Worm (Caenorhabditis elegans) whole organism, L3 larva: ENCODE data around the gene Y73B6BL.22.
A peak's percentile ranks its signal among the peaks of the same experiment; 100 is the strongest.

Source experiments
- R02D3.7 ChIP-seq: fragments of 150-350 bp; optimal IDR thresholded peaks from 2 replicates; lab custom pipeline; 2014; ENCODE audit warnings: missing biosample characterization, missing genetic modification characterization
- ZK546.5 ChIP-seq: sonication (generic microtip); optimal IDR thresholded peaks from 2 replicates; lab custom pipeline; 2017; ENCODE audit warnings: missing biosample characterization, missing genetic modification characterization
- aly-2 ChIP-seq: fragments of 150-350 bp; optimal IDR thresholded peaks from 2 replicates; lab custom pipeline; 2014; ENCODE audit warnings: missing biosample characterization, missing genetic modification characterization
- ama-1 ChIP-seq: fragments of 150-350 bp; optimal IDR thresholded peaks from 2 replicates; lab custom pipeline; 2018
- ceh-16 ChIP-seq: sonication (generic microtip); optimal IDR thresholded peaks from 2 replicates; lab custom pipeline; 2017; ENCODE audit warnings: missing biosample characterization, missing genetic modification characterization
- ceh-28 ChIP-seq: fragments of 150-350 bp; optimal IDR thresholded peaks from 2 replicates; lab custom pipeline; 2014; ENCODE audit warnings: missing biosample characterization, missing genetic modification reagents, missing genetic modification characterization
- ceh-82 ChIP-seq: fragments of 150-350 bp; optimal IDR thresholded peaks from 2 replicates; lab custom pipeline; 2014; ENCODE audit warnings: missing biosample characterization, missing genetic modification characterization
- ceh-9 ChIP-seq: sonication (generic microtip); optimal IDR thresholded peaks from 2 replicates; lab custom pipeline; 2018; ENCODE audit warnings: missing biosample characterization, missing genetic modification characterization
- daf-12 ChIP-seq: fragments of 150-350 bp; optimal IDR thresholded peaks from 2 replicates; lab custom pipeline; 2014; ENCODE audit warnings: missing biosample characterization, missing genetic modification reagents, missing genetic modification characterization
- egl-27 ChIP-seq: sonication (generic microtip); optimal IDR thresholded peaks from 4 replicates; lab custom pipeline; 2017; ENCODE audit warnings: missing biosample characterization, missing genetic modification reagents, missing genetic modification characterization
- egl-5 ChIP-seq: fragments of 150-350 bp; optimal IDR thresholded peaks from 2 replicates; lab custom pipeline; 2017; ENCODE audit warnings: missing biosample characterization, missing genetic modification reagents, missing genetic modification characterization, inconsistent platforms
- elt-2 ChIP-seq: sonication (generic microtip); optimal IDR thresholded peaks from 2 replicates; lab custom pipeline; 2016; ENCODE audit warnings: missing genetic modification reagents, mild to moderate bottlenecking, missing genetic modification characterization, missing compliant biosample characterization
- elt-3 ChIP-seq, 3 experiments: fragments of 150-350 bp in 1 of 3; sonication (generic microtip) in 2 of 3; optimal IDR thresholded peaks; 2 replicates in 2 of 3; 4 replicates in 1 of 3; lab custom pipeline; 2014 to 2017; ENCODE audit warnings: missing biosample characterization in 3 of 3, missing genetic modification characterization in 3 of 3
- eor-1 ChIP-seq, 2 experiments: fragments of 150-350 bp; optimal IDR thresholded peaks; 2 replicates each; lab custom pipeline; 2014 to 2018; ENCODE audit warnings: missing biosample characterization in 2 of 2, missing genetic modification characterization in 2 of 2
- fkh-10 ChIP-seq: sonication (generic microtip); optimal IDR thresholded peaks from 2 replicates; lab custom pipeline; 2017; ENCODE audit warnings: missing biosample characterization, missing genetic modification reagents, missing genetic modification characterization
- fkh-2 ChIP-seq: fragments of 150-350 bp; optimal IDR thresholded peaks from 2 replicates; lab custom pipeline; 2014; ENCODE audit warnings: missing biosample characterization, missing genetic modification reagents, missing genetic modification characterization
- fos-1 ChIP-seq: fragments of 150-350 bp; optimal IDR thresholded peaks from 2 replicates; lab custom pipeline; 2014; ENCODE audit warnings: missing biosample characterization, missing genetic modification characterization
- hmg-11 ChIP-seq: sonication (generic microtip); optimal IDR thresholded peaks from 2 replicates; lab custom pipeline; 2016; ENCODE audit warnings: missing genetic modification characterization, missing compliant biosample characterization
- jun-1 ChIP-seq: fragments of 150-350 bp; optimal IDR thresholded peaks from 2 replicates; lab custom pipeline; 2014; ENCODE audit warnings: missing biosample characterization, missing genetic modification reagents, missing genetic modification characterization
- lin-15B ChIP-seq: fragments of 150-350 bp; optimal IDR thresholded peaks from 2 replicates; lab custom pipeline; 2014; ENCODE audit warnings: missing biosample characterization, missing genetic modification characterization
- lin-39 ChIP-seq: fragments of 150-350 bp; optimal IDR thresholded peaks from 2 replicates; lab custom pipeline; 2018; ENCODE audit warnings: missing biosample characterization, missing genetic modification reagents, missing genetic modification characterization
- nfya-1 ChIP-seq: sonication (generic microtip); optimal IDR thresholded peaks from 2 replicates; lab custom pipeline; 2017; ENCODE audit warnings: missing genetic modification characterization, mild to moderate bottlenecking, missing compliant biosample characterization, antibody characterized with exemption, moderate library complexity; ENCODE audit not compliant: insufficient read depth
- nhr-11 ChIP-seq: fragments of 150-350 bp; optimal IDR thresholded peaks from 2 replicates; lab custom pipeline; 2014; ENCODE audit warnings: missing biosample characterization, missing genetic modification characterization
- nhr-12 ChIP-seq: fragments of 150-350 bp; optimal IDR thresholded peaks from 2 replicates; lab custom pipeline; 2014; ENCODE audit warnings: missing biosample characterization, missing genetic modification characterization
- nhr-23 ChIP-seq: fragments of 150-350 bp; optimal IDR thresholded peaks from 2 replicates; lab custom pipeline; 2014; ENCODE audit warnings: missing biosample characterization, missing genetic modification reagents, missing genetic modification characterization
- nhr-237 ChIP-seq: fragments of 150-350 bp; optimal IDR thresholded peaks from 2 replicates; lab custom pipeline; 2014; ENCODE audit warnings: missing biosample characterization, missing genetic modification characterization
- nhr-25 ChIP-seq: sonication (generic microtip); optimal IDR thresholded peaks from 2 replicates; lab custom pipeline; 2017; ENCODE audit warnings: missing biosample characterization, missing genetic modification characterization
- nhr-28 ChIP-seq: fragments of 150-350 bp; optimal IDR thresholded peaks from 2 replicates; lab custom pipeline; 2014; ENCODE audit warnings: missing biosample characterization, missing genetic modification characterization
- nhr-43 ChIP-seq: sonication (generic microtip); optimal IDR thresholded peaks from 2 replicates; lab custom pipeline; 2016; ENCODE audit warnings: mild to moderate bottlenecking, missing genetic modification characterization, missing compliant biosample characterization; ENCODE audit not compliant: poor library complexity, severe bottlenecking
- nhr-67 ChIP-seq: fragments of 150-350 bp; optimal IDR thresholded peaks from 2 replicates; lab custom pipeline; 2014; ENCODE audit warnings: missing biosample characterization, missing genetic modification characterization
- nhr-77 ChIP-seq: fragments of 150-350 bp; optimal IDR thresholded peaks from 2 replicates; lab custom pipeline; 2014; ENCODE audit warnings: missing biosample characterization, missing genetic modification characterization
- pha-4 ChIP-seq: fragments of 150-350 bp; optimal IDR thresholded peaks from 2 replicates; lab custom pipeline; 2014; ENCODE audit warnings: missing biosample characterization, missing genetic modification reagents, missing genetic modification characterization
- pqm-1 ChIP-seq: fragments of 150-350 bp; optimal IDR thresholded peaks from 2 replicates; lab custom pipeline; 2017; ENCODE audit warnings: missing biosample characterization, missing genetic modification characterization, inconsistent platforms
- snpc-4 ChIP-seq: fragments of 150-350 bp; optimal IDR thresholded peaks from 2 replicates; lab custom pipeline; 2014; ENCODE audit warnings: missing biosample characterization, missing genetic modification characterization
- tbx-2 ChIP-seq: sonication (generic microtip); optimal IDR thresholded peaks from 2 replicates; lab custom pipeline; 2016; ENCODE audit warnings: mild to moderate bottlenecking, missing genetic modification characterization, missing compliant biosample characterization
- unc-39 ChIP-seq: sonication (generic microtip); optimal IDR thresholded peaks from 4 replicates; lab custom pipeline; 2017; ENCODE audit warnings: missing biosample characterization, missing genetic modification characterization
- unc-62 ChIP-seq: fragments of 150-350 bp; sonication (generic microtip); optimal IDR thresholded peaks from 4 replicates; lab custom pipeline; 2014; ENCODE audit warnings: missing biosample characterization, missing genetic modification reagents, missing genetic modification characterization
- zag-1 ChIP-seq: fragments of 150-350 bp; optimal IDR thresholded peaks from 2 replicates; lab custom pipeline; 2014; ENCODE audit warnings: missing biosample characterization, missing genetic modification characterization
- ztf-11 ChIP-seq: fragments of 150-350 bp; optimal IDR thresholded peaks from 2 replicates; lab custom pipeline; 2014; ENCODE audit warnings: missing biosample characterization, missing genetic modification characterization
- ztf-4 ChIP-seq: fragments of 150-350 bp; optimal IDR thresholded peaks from 2 replicates; lab custom pipeline; 2014; ENCODE audit warnings: missing biosample characterization, missing genetic modification characterization

Y73B6BL.22 gene

ce11 chrIV:6415149-6415548 is 1.3 kb downstream of the Y73B6BL.22 start, which contains the start of gene exos-2:
exos-2 (plus strand) TSS chrIV:6415478.
- TF ChIP-seq nhr-12 (tag; lab: Kevin White, UChicago) (no peak), unc-62 (GFP tag; lab: Kevin White, UChicago) (no peak), ztf-4 (no peak), elt-2 (tag; lab: Kevin White, UChicago) (no peak), zag-1 (tag; lab: Kevin White, UChicago) (no peak), nhr-67 (tag; lab: Kevin White, UChicago) (no peak), hmg-11 (tag; lab: Kevin White, UChicago) (peak; percentile 47), R02D3.7 (tag; lab: Kevin White, UChicago) (peak; percentile 99), nhr-23 (peak; percentile 59), lin-15B (tag; lab: Kevin White, UChicago) (peak; percentile 77), eor-1 (tag; optimal IDR thresholded peaks at IDR 0.05; lab: Kevin White, UChicago) (no peak), pqm-1 (tag; lab: Kevin White, UChicago) (peak; percentile 25), pha-4 (tag; lab: Kevin White, UChicago) (no peak), nhr-237 (tag; lab: Kevin White, UChicago) (no peak), egl-27 (no peak), ceh-28 (no peak), fkh-2 (tag; lab: Kevin White, UChicago) (no peak), ama-1 (no peak), nhr-25 (peak; percentile 11), ceh-16 (tag; lab: Kevin White, UChicago) (no peak), egl-5 (tag; lab: Kevin White, UChicago) (peak; percentile 62), ZK546.5 (no peak), nhr-77 (tag; lab: Kevin White, UChicago) (no peak)

ce11 chrIV:6413482-6413881 is 3.0 kb downstream of the Y73B6BL.22 start, which contains the start of gene nlp-71:
nlp-71 (minus strand) TSS chrIV:6413582.
- TF ChIP-seq nhr-23 = no peak
- no peak for TF ChIP-seq nhr-43 (tag; lab: Kevin White, UChicago)
- no peak for TF ChIP-seq ama-1
- TF ChIP-seq jun-1 (tag; lab: Kevin White, UChicago) = no peak
- TF ChIP-seq elt-3 (tag; optimal IDR thresholded peaks at IDR 0.05; lab: Kevin White, UChicago) = no peak
- TF ChIP-seq egl-27 = no peak
- no peak for TF ChIP-seq daf-12
- no peak for TF ChIP-seq nhr-67 (tag; lab: Kevin White, UChicago)
- no peak for TF ChIP-seq fkh-2 (tag; lab: Kevin White, UChicago)
- TF ChIP-seq snpc-4 (tag; lab: Kevin White, UChicago) = no peak
- TF ChIP-seq nhr-12 (tag; lab: Kevin White, UChicago) = no peak
- TF ChIP-seq ZK546.5 = no peak

- no peak for TF ChIP-seq nhr-67 (tag; lab: Kevin White, UChicago)
- TF ChIP-seq ceh-82 (tag; lab: Kevin White, UChicago) = no peak
- no peak for TF ChIP-seq unc-62 (GFP tag; lab: Kevin White, UChicago)
- TF ChIP-seq lin-39 (tag; lab: Kevin White, UChicago) = no peak
- no peak for TF ChIP-seq nhr-43 (tag; lab: Kevin White, UChicago)
- no peak for TF ChIP-seq pqm-1 (tag; lab: Kevin White, UChicago)
- no peak for TF ChIP-seq nhr-12 (tag; lab: Kevin White, UChicago)
- no peak for TF ChIP-seq eor-1 (tag; optimal IDR thresholded peaks at IDR 0.05; lab: Kevin White, UChicago)
- no peak for TF ChIP-seq fkh-10 (GFP tag; lab: Kevin White, UChicago)
- no peak for TF ChIP-seq nhr-28 (tag; lab: Kevin White, UChicago)
Measured at ce11 chrIV:6404871-6405270, 11.6 kb downstream of the Y73B6BL.22 start, which contains the start of gene srv-13. srv-13 (plus strand) TSS chrIV:6405171.

- TF ChIP-seq nhr-11 (tag; lab: Kevin White, UChicago) (no peak), nhr-12 (tag; lab: Kevin White, UChicago) (no peak), R02D3.7 (tag; lab: Kevin White, UChicago) (no peak), tbx-2 (tag; lab: Kevin White, UChicago) (no peak), ceh-28 (no peak), fkh-2 (tag; lab: Kevin White, UChicago) (no peak), snpc-4 (tag; lab: Kevin White, UChicago) (no peak), ztf-11 (no peak), unc-39 (no peak), ceh-9 (tag; lab: Kevin White, UChicago) (no peak), fos-1 (tag; lab: Kevin White, UChicago) (no peak), lin-39 (tag; lab: Kevin White, UChicago) (no peak), elt-2 (tag; lab: Kevin White, UChicago) (no peak), nfya-1 (tag; lab: Kevin White, UChicago) (no peak), ama-1 (no peak), ZK546.5 (no peak), eor-1 (tag; optimal IDR thresholded peaks at IDR 0.05; lab: Kevin White, UChicago) (no peak), aly-2 (tag; lab: Kevin White, UChicago) (no peak)
Measured at ce11 chrIV:6403399-6403798, 13.1 kb downstream of the Y73B6BL.22 start.
